Fruit fly (Drosophila melanogaster): ENCODE results near the gene CG45122.

DNA sequence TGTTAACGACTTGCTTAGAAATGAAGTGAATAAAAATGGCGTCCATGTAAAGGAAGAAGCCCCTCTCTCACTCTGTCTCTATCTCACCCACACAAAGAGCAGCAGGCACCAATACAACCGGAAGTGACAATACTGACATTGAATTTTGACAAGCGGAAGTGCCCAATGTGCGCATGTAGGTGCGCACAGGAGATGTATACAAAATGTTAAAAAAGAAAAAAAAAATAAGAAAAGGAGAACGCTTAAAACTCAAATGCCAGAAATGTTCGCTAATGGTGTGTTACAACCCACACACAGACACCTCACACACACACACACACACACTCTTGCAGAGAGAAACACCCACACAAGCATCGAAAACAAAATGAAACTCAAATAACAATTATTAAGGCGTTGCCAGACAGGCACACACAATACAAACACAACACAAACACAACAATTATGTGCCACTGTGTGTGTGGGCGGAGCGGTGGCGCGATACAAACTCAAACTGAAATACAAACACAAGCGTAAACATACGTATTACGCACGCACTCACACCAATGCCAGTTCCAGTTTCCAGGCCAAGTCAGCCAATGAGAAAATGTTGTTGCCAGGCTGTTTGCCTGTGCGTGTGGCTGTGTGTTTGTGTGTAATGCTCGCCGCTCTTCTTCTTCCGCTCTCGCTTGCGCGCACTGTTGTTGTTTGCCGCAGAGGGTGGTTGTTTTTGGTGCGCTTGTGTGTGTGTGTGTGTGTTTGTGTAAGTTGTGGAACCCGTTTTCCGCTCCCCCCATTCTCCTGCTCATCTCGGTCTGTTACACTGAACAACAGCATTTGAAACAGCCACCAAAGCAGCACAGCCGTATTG lies 20.0 kb downstream of the CG45122 start:
- no peak for TF ChIP-seq ems (GFP tag; optimal IDR thresholded peaks at IDR 0.05)
- TF ChIP-seq CG31224 (GFP tag; IDR thresholded peaks at IDR 0.05) = no peak
- peak in 2 of 3 experiments; percentile 38 to 67 for TF ChIP-seq Stat92E (GFP tag; optimal IDR thresholded peaks at IDR 0.05)
- no peak for TF ChIP-seq B-H2 (GFP tag; optimal IDR thresholded peaks at IDR 0.05)
